Fruit fly (Drosophila melanogaster) Kc167 (cell line): ENCODE results near the gene CG13842.

Source experiments
- Myc ChIP-seq: fragments of >200 bp; optimal IDR thresholded peaks from 2 replicates; lab custom pipeline; 2017; ENCODE audit warnings: missing external identifiers
- Sin3A ChIP-seq: fragments of >200 bp; optimal IDR thresholded peaks from 2 replicates; lab custom pipeline; 2018; ENCODE audit warnings: missing external identifiers
- h ChIP-seq: fragments of >200 bp; optimal IDR thresholded peaks from 3 replicates; lab custom pipeline; 2018; ENCODE audit warnings: missing external identifiers
- insv ChIP-seq: fragments of >200 bp; optimal IDR thresholded peaks from 3 replicates; lab custom pipeline; 2018; ENCODE audit warnings: missing external identifiers
- psq ChIP-seq: fragments of >200 bp; optimal IDR thresholded peaks from 2 replicates; lab custom pipeline; 2017; ENCODE audit warnings: missing external identifiers
- ttk ChIP-seq: sonication (Bioruptor generic); optimal IDR thresholded peaks from 2 replicates; lab custom pipeline; 2017; ENCODE audit warnings: missing external identifiers

DNA sequence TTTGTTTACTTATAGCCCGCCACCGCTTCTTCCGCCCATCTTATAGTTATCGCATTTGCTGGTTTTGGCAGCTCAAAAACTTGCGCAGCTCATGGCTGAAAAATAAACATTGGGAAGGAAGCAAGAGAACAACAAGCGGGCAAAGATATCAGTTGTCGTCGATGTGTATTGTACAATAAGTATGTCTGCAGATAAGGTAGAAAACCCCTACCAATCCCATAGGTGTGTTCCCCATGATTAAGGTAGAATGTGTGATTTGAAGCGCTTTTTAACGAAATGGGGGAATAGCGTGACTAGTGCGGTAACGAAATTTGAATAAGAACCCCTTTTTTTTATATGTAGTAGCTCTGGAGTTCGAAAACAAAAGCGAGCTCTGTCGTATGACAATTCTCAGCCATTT lies 38.0 kb downstream of the CG13842 start:
- TF ChIP-seq ttk (no peak), h (lab: Kevin White, UChicago) (no peak), psq (lab: Kevin White, UChicago) (no peak), Myc (no peak), insv (no peak), Sin3A (lab: Kevin White, UChicago) (no peak)
